Fruit fly (Drosophila melanogaster) whole organism, embryonic: ENCODE data around the gene Vago.

Source experiments
- Awh ChIP-seq: fragments of 200-800 bp; sonication (Bioruptor generic); IDR thresholded peaks from 2 replicates; pipeline ENCODE4, ENCODE4 v1.3.6; 2022; ENCODE audit warnings: missing biosample characterization, missing genetic modification characterization
- CG10147 ChIP-seq: fragments of 200-800 bp; sonication (Bioruptor generic); optimal IDR thresholded peaks from 2 replicates; lab custom pipeline; 2019; ENCODE audit warnings: missing biosample characterization, mild to moderate bottlenecking, missing genetic modification characterization, moderate library complexity
- CG10366 ChIP-seq: fragments of 200-800 bp; sonication (Bioruptor generic); IDR thresholded peaks from 2 replicates; pipeline ENCODE4 v1.3.6; 2022; ENCODE audit warnings: missing biosample characterization, missing genetic modification characterization
- CG10543 ChIP-seq: fragments of 200-800 bp; sonication (Bioruptor generic); optimal IDR thresholded peaks from 3 replicates; lab custom pipeline; 2017; ENCODE audit warnings: missing biosample characterization, mild to moderate bottlenecking, missing genetic modification characterization, moderate library complexity
- CG10979 ChIP-seq: fragments of 200-800 bp; sonication (Bioruptor generic); optimal IDR thresholded peaks from 2 replicates; lab custom pipeline; 2018; ENCODE audit warnings: missing biosample characterization, mild to moderate bottlenecking, missing genetic modification characterization, moderate library complexity
- CG12769 ChIP-seq: fragments of 200-800 bp; sonication (Bioruptor generic); optimal IDR thresholded peaks from 2 replicates; lab custom pipeline; 2019; ENCODE audit warnings: missing biosample characterization, mild to moderate bottlenecking, missing genetic modification characterization, moderate library complexity
- CG13775 ChIP-seq: fragments of 200-800 bp; sonication (Bioruptor generic); optimal IDR thresholded peaks from 3 replicates; lab custom pipeline; 2017; ENCODE audit warnings: missing biosample characterization, mild to moderate bottlenecking, missing genetic modification characterization
- CG14050 ChIP-seq: fragments of 200-800 bp; sonication (Bioruptor generic); IDR thresholded peaks from 3 replicates; pipeline ENCODE4 v1.3.6; 2022; ENCODE audit warnings: missing biosample characterization, missing genetic modification characterization
- CG14441 ChIP-seq: fragments of 200-800 bp; sonication (Bioruptor generic); IDR thresholded peaks from 2 replicates; pipeline ENCODE4 v1.3.6; 2022; ENCODE audit warnings: missing biosample characterization, missing genetic modification characterization
- CG15011 ChIP-seq: fragments of 200-800 bp; sonication (Bioruptor generic); optimal IDR thresholded peaks from 3 replicates; lab custom pipeline; 2018; ENCODE audit warnings: missing biosample characterization, mild to moderate bottlenecking, missing genetic modification characterization
- CG31365 ChIP-seq: fragments of 200-800 bp; sonication (Bioruptor generic); optimal IDR thresholded peaks from 2 replicates; lab custom pipeline; 2018; ENCODE audit warnings: missing biosample characterization, mild to moderate bottlenecking, missing genetic modification characterization
- CG6813 ChIP-seq: fragments of 200-800 bp; sonication (Bioruptor generic); optimal IDR thresholded peaks from 2 replicates; lab custom pipeline; 2017; ENCODE audit warnings: missing biosample characterization, missing genetic modification characterization, mild to moderate bottlenecking, moderate library complexity, missing genetic modification reagents
- CG7987 ChIP-seq: fragments of 200-800 bp; sonication (Bioruptor generic); optimal IDR thresholded peaks from 2 replicates; lab custom pipeline; 2018; ENCODE audit warnings: missing biosample characterization, mild to moderate bottlenecking, missing genetic modification characterization, moderate library complexity
- CG8478 ChIP-seq: fragments of >200 bp; optimal IDR thresholded peaks from 2 replicates; lab custom pipeline; 2018
- CG8765 ChIP-seq: fragments of 200-800 bp; sonication (Bioruptor generic); IDR thresholded peaks from 2 replicates; pipeline ENCODE4 v1.3.6; 2022; ENCODE audit warnings: missing biosample characterization, missing genetic modification characterization
- CkIIα-i1 ChIP-seq: fragments of 200-800 bp; sonication (Bioruptor generic); IDR thresholded peaks from 2 replicates; pipeline ENCODE4 v1.3.6; 2022; ENCODE audit warnings: missing biosample characterization, missing genetic modification characterization
- Dll ChIP-seq: fragments of 200-800 bp; sonication (Bioruptor generic); IDR thresholded peaks from 4 replicates; pipeline ENCODE4 v1.3.6; 2022; ENCODE audit warnings: missing biosample characterization, missing genetic modification characterization; ENCODE audit not compliant: partially characterized antibody
- Doc3 ChIP-seq: fragments of 200-800 bp; sonication (Bioruptor generic); IDR thresholded peaks from 3 replicates; pipeline ENCODE4 v1.3.6; 2022; ENCODE audit warnings: missing biosample characterization, missing genetic modification characterization; ENCODE audit not compliant: partially characterized antibody
- Dp ChIP-seq: fragments of 200-800 bp; sonication (Bioruptor generic); optimal IDR thresholded peaks from 2 replicates; lab custom pipeline; 2018; ENCODE audit warnings: missing biosample characterization, mild to moderate bottlenecking, missing genetic modification characterization, moderate library complexity
- Hey ChIP-seq: fragments of 200-800 bp; sonication (Bioruptor generic); optimal IDR thresholded peaks from 3 replicates; lab custom pipeline; 2018; ENCODE audit warnings: missing biosample characterization, mild to moderate bottlenecking, missing genetic modification characterization
- NC2β ChIP-seq: fragments of 200-800 bp; sonication (Bioruptor generic); optimal IDR thresholded peaks from 2 replicates; lab custom pipeline; 2016; ENCODE audit warnings: missing biosample characterization, missing genetic modification characterization
- Nf-YA ChIP-seq: fragments of 200-800 bp; sonication (Bioruptor generic); IDR thresholded peaks from 2 replicates; pipeline ENCODE4 v1.3.6; 2022; ENCODE audit warnings: missing biosample characterization, missing genetic modification characterization
- Pdp1 ChIP-seq, 2 experiments: fragments of 200-800 bp; sonication (Bioruptor generic); optimal IDR thresholded peaks; 3 replicates each; lab custom pipeline; 2016; ENCODE audit warnings: missing biosample characterization in 2 of 2, missing genetic modification characterization in 2 of 2, mild to moderate bottlenecking in 1 of 2, moderate library complexity in 1 of 2
- Poxn ChIP-seq: fragments of 200-800 bp; sonication (Bioruptor generic); IDR thresholded peaks from 2 replicates; pipeline ENCODE4 v1.3.6; 2022; ENCODE audit warnings: missing biosample characterization, missing genetic modification characterization
- Sry-δ ChIP-seq: fragments of 200-800 bp; sonication (Bioruptor generic); optimal IDR thresholded peaks from 2 replicates; lab custom pipeline; 2016; ENCODE audit warnings: missing biosample characterization, missing genetic modification characterization
- Xbp1 ChIP-seq: fragments of 200-800 bp; sonication (Bioruptor generic); optimal IDR thresholded peaks from 3 replicates; lab custom pipeline; 2016; ENCODE audit warnings: missing biosample characterization, mild to moderate bottlenecking, missing genetic modification characterization
- YL-1 ChIP-seq: fragments of 200-800 bp; sonication (Bioruptor generic); optimal IDR thresholded peaks from 3 replicates; lab custom pipeline; 2017; ENCODE audit warnings: missing biosample characterization, mild to moderate bottlenecking, missing genetic modification characterization
- ab ChIP-seq: fragments of 200-800 bp; sonication (Bioruptor generic); optimal IDR thresholded peaks from 2 replicates; lab custom pipeline; 2016; ENCODE audit warnings: missing biosample characterization, missing genetic modification characterization
- bcd ChIP-seq: fragments of 200-800 bp; sonication (Bioruptor generic); optimal IDR thresholded peaks from 2 replicates; lab custom pipeline; 2017; ENCODE audit warnings: missing biosample characterization, mild to moderate bottlenecking, missing genetic modification characterization
- bowl ChIP-seq: fragments of 200-800 bp; sonication (Bioruptor generic); IDR thresholded peaks from 2 replicates; pipeline ENCODE4 v1.3.6; 2022; ENCODE audit warnings: missing biosample characterization, missing genetic modification characterization
- cg ChIP-seq: fragments of 200-800 bp; sonication (Bioruptor generic); optimal IDR thresholded peaks from 3 replicates; lab custom pipeline; 2019; ENCODE audit warnings: missing biosample characterization, mild to moderate bottlenecking, missing genetic modification characterization, moderate library complexity
- chn ChIP-seq: fragments of 200-800 bp; sonication (Bioruptor generic); optimal IDR thresholded peaks from 2 replicates; lab custom pipeline; 2016; ENCODE audit warnings: missing biosample characterization, missing genetic modification characterization
- da ChIP-seq: fragments of 200-800 bp; sonication (Bioruptor generic); optimal IDR thresholded peaks from 2 replicates; lab custom pipeline; 2016; ENCODE audit warnings: missing biosample characterization, missing genetic modification characterization
- emc ChIP-seq: fragments of 200-800 bp; sonication (Bioruptor generic); optimal IDR thresholded peaks from 2 replicates; lab custom pipeline; 2016; ENCODE audit warnings: missing biosample characterization, missing genetic modification characterization
- en ChIP-seq: fragments of 200-800 bp; sonication (Bioruptor generic); optimal IDR thresholded peaks from 2 replicates; lab custom pipeline; 2016; ENCODE audit warnings: missing biosample characterization, missing genetic modification characterization
- ewg ChIP-seq: fragments of 200-800 bp; sonication (Bioruptor generic); optimal IDR thresholded peaks from 3 replicates; lab custom pipeline; 2017; ENCODE audit warnings: mild to moderate bottlenecking, missing biosample characterization, missing genetic modification reagents, missing genetic modification characterization
- exex ChIP-seq: fragments of 200-800 bp; sonication (Bioruptor generic); optimal IDR thresholded peaks from 4 replicates; lab custom pipeline; 2018; ENCODE audit warnings: missing biosample characterization, mild to moderate bottlenecking, missing genetic modification characterization, moderate library complexity
- ftz-f1 ChIP-seq: fragments of 200-800 bp; sonication (Bioruptor generic); optimal IDR thresholded peaks from 2 replicates; lab custom pipeline; 2016; ENCODE audit warnings: missing biosample characterization, missing genetic modification characterization
- fu2 ChIP-seq: fragments of 200-800 bp; sonication (Bioruptor generic); optimal IDR thresholded peaks from 2 replicates; lab custom pipeline; 2016; ENCODE audit warnings: missing biosample characterization, missing genetic modification characterization
- gcm2 ChIP-seq: fragments of 200-800 bp; sonication (Bioruptor generic); optimal IDR thresholded peaks from 2 replicates; lab custom pipeline; 2016; ENCODE audit warnings: missing biosample characterization, missing genetic modification characterization
- insv ChIP-seq, 2 experiments: fragments of 200-800 bp; sonication (Bioruptor generic); optimal IDR thresholded peaks; 3 replicates each; lab custom pipeline; 2016 to 2018; ENCODE audit warnings: missing biosample characterization in 2 of 2, missing genetic modification characterization in 2 of 2
- lola ChIP-seq, 3 experiments: fragments of >200 bp in 2 of 3; fragments of 200-800 bp in 1 of 3; sonication (Bioruptor generic) in 1 of 3; optimal IDR thresholded peaks; 2 replicates each; lab custom pipeline; 2017 to 2019; ENCODE audit warnings: missing biosample characterization in 3 of 3, missing genetic modification characterization in 3 of 3, mild to moderate bottlenecking in 1 of 3, moderate library complexity in 1 of 3
- nom ChIP-seq: fragments of 200-800 bp; sonication (Bioruptor generic); optimal IDR thresholded peaks from 2 replicates; lab custom pipeline; 2017; ENCODE audit warnings: missing biosample characterization, missing genetic modification characterization, mild to moderate bottlenecking, moderate library complexity, missing genetic modification reagents
- odd ChIP-seq: fragments of 200-800 bp; sonication (Bioruptor generic); optimal IDR thresholded peaks from 2 replicates; lab custom pipeline; 2017; ENCODE audit warnings: missing biosample characterization, mild to moderate bottlenecking, missing genetic modification characterization
- prd ChIP-seq, 3 experiments: fragments of >200 bp in 2 of 3; fragments of 200-800 bp in 1 of 3; sonication (Bioruptor generic) in 1 of 3; optimal IDR thresholded peaks in 2 of 3; IDR thresholded peaks in 1 of 3; 2 replicates in 2 of 3; 3 replicates in 1 of 3; pipeline versions ENCODE4 v1.3.6 to Lab custom; 2017 to 2022; ENCODE audit warnings: missing biosample characterization in 1 of 3, missing genetic modification characterization in 1 of 3
- sens ChIP-seq: fragments of 200-800 bp; sonication (Bioruptor generic); peaks from one replicate; lab custom pipeline; 2016; ENCODE audit warnings: missing biosample characterization, missing genetic modification characterization
- sisA ChIP-seq: fragments of 200-800 bp; sonication (Bioruptor generic); IDR thresholded peaks from 2 replicates; pipeline ENCODE4 v1.3.6; 2022; ENCODE audit warnings: missing biosample characterization, missing genetic modification characterization
- tap ChIP-seq: fragments of 200-800 bp; optimal IDR thresholded peaks from 3 replicates; lab custom pipeline; 2019; ENCODE audit warnings: missing biosample characterization, mild to moderate bottlenecking, missing genetic modification characterization, moderate library complexity
- trem ChIP-seq: fragments of 200-800 bp; optimal IDR thresholded peaks from 3 replicates; lab custom pipeline; 2019; ENCODE audit warnings: missing biosample characterization, mild to moderate bottlenecking, missing genetic modification characterization, moderate library complexity
- unpg ChIP-seq: fragments of 200-800 bp; sonication (Bioruptor generic); optimal IDR thresholded peaks from 3 replicates; lab custom pipeline; 2018; ENCODE audit warnings: missing biosample characterization, mild to moderate bottlenecking, missing genetic modification characterization, moderate library complexity
- vnd ChIP-seq: fragments of 200-800 bp; sonication (Bioruptor generic); IDR thresholded peaks from 3 replicates; pipeline ENCODE4 v1.3.6; 2022; ENCODE audit warnings: missing biosample characterization, missing genetic modification characterization; ENCODE audit not compliant: partially characterized antibody

The Vago gene

dm6 chrX:11128828-11129227, 39.7 kb downstream of the Vago start, which contains the start of gene SrpRalpha (continued):
- peak; percentile 79 for TF ChIP-seq YL-1 (GFP tag; lab: Kevin White, UChicago)
- TF ChIP-seq CG12769 = no peak
- TF ChIP-seq Awh = no peak
- peak; percentile 56 for TF ChIP-seq Xbp1 (GFP tag; lab: Kevin White, UChicago)
- TF ChIP-seq CG15011 (GFP tag; lab: Kevin White, UChicago) = no peak
- no peak for TF ChIP-seq prd (optimal IDR thresholded peaks at IDR 0.05; lab: Kevin White, UChicago)
- TF ChIP-seq prd (GFP tag; IDR thresholded peaks at IDR 0.05; lab: Robert Waterston, UW) = no peak
- TF ChIP-seq Sry-δ (GFP tag; lab: Kevin White, UChicago) = peak; percentile 84
- no peak for TF ChIP-seq CG10147 (GFP tag; lab: Kevin White, UChicago)
- TF ChIP-seq fu2 (GFP tag; lab: Kevin White, UChicago) = no peak
- no peak for TF ChIP-seq vnd
- TF ChIP-seq ftz-f1 (GFP tag; lab: Kevin White, UChicago) = no peak
- TF ChIP-seq chn = no peak
- no peak; the same call in 3 of the 4 replicates for TF ChIP-seq Dll (GFP tag; lab: Robert Waterston, UW)
- TF ChIP-seq trem (tag; lab: Kevin White, UChicago) = no peak
- TF ChIP-seq Doc3 (GFP tag; lab: Robert Waterston, UW) = no peak
- TF ChIP-seq CG10543 = no peak
- no peak for TF ChIP-seq Poxn (GFP tag; lab: Robert Waterston, UW)
- no peak for TF ChIP-seq CG10979
- no peak for TF ChIP-seq NC2β (GFP tag; lab: Kevin White, UChicago)
- no peak for TF ChIP-seq CG14441 (GFP tag; lab: Robert Waterston, UW)
- TF ChIP-seq gcm2 (GFP tag; lab: Kevin White, UChicago) = no peak
- no peak for TF ChIP-seq lola (GFP tag; optimal IDR thresholded peaks at IDR 0.05; lab: Kevin White, UChicago)
- no peak for TF ChIP-seq da (GFP tag; lab: Kevin White, UChicago)
- TF ChIP-seq ab (GFP tag; lab: Kevin White, UChicago) = no peak
- TF ChIP-seq ewg = no peak
- peak in 1 of 2 experiments; percentile 5 for TF ChIP-seq Pdp1 (GFP tag; optimal IDR thresholded peaks at IDR 0.05; lab: Kevin White, UChicago)
- no peak for TF ChIP-seq unpg
- TF ChIP-seq odd = no peak
- no peak for TF ChIP-seq CG7987
- peak; percentile 60 for TF ChIP-seq sens (GFP tag; lab: Kevin White, UChicago)
- no peak for TF ChIP-seq CG8765 (GFP tag; lab: Robert Waterston, UW)
- TF ChIP-seq CG31365 (tag; lab: Kevin White, UChicago) = no peak
- no peak for TF ChIP-seq Nf-YA (GFP tag; lab: Robert Waterston, UW)
- TF ChIP-seq CkIIα-i1 = no peak
- no peak for TF ChIP-seq bowl (GFP tag; lab: Robert Waterston, UW)
- no peak for TF ChIP-seq tap (tag; lab: Kevin White, UChicago)
- no peak for TF ChIP-seq CG14050 (GFP tag; lab: Robert Waterston, UW)
- no peak for TF ChIP-seq CG6813
- peak; percentile 63 for TF ChIP-seq Dp
- no peak for TF ChIP-seq CG8478 (lab: Kevin White, UChicago)
- TF ChIP-seq cg (GFP tag; lab: Kevin White, UChicago) = no peak
- no peak for TF ChIP-seq Hey (tag; lab: Kevin White, UChicago)
- TF ChIP-seq emc (GFP tag; lab: Kevin White, UChicago) = no peak
- no peak for TF ChIP-seq sisA (GFP tag; lab: Robert Waterston, UW)
- TF ChIP-seq CG13775 = no peak
- no peak for TF ChIP-seq bcd (GFP tag; lab: Kevin White, UChicago)
- no peak for TF ChIP-seq CG10366 (GFP tag; lab: Robert Waterston, UW)
- no peak for TF ChIP-seq insv (GFP tag; optimal IDR thresholded peaks at IDR 0.05; lab: Kevin White, UChicago)
- no peak for TF ChIP-seq en
- TF ChIP-seq nom (GFP tag; lab: Kevin White, UChicago) = peak; percentile 14
- TF ChIP-seq exex = no peak
